ENCODE assay signal across 4 fruit fly cellular contexts in genomic region chrX:10535912-10536629, dm6.
TF ChIP-seq lines count a peak whose summit lies in the region.

No protein-coding gene starts in this region.

- no peak for TF ChIP-seq CTCF in whole organism, embryonic (GFP tag; optimal IDR thresholded peaks at IDR 0.05; lab: Kevin White, UChicago)

TF ChIP-seq in whole organism, adult, 20 proteins besides CTCF, POLR2A, EP300 and RAD21:
- TF ChIP-seq tj (GFP tag; optimal IDR thresholded peaks at IDR 0.05; lab: Kevin White, UChicago), result peak; percentile 85
- TF ChIP-seq CG11617 (GFP tag; optimal IDR thresholded peaks at IDR 0.05; lab: Kevin White, UChicago), result no peak
- no peak for TF ChIP-seq toe (GFP tag; optimal IDR thresholded peaks at IDR 0.05; lab: Kevin White, UChicago)

TF ChIP-seq in whole organism, embryonic, 481 proteins besides CTCF, POLR2A, EP300 and RAD21 (continues in another document):
- TF ChIP-seq Drgx (GFP tag; IDR thresholded peaks at IDR 0.05; lab: Robert Waterston, UW) (peak; percentile 43; the same call in 1 of the 2 replicates), Sox100B (GFP tag; optimal IDR thresholded peaks at IDR 0.05; lab: Kevin White, UChicago) (peak; percentile 12), CG2712 (tag; optimal IDR thresholded peaks at IDR 0.05; lab: Kevin White, UChicago) (peak; percentile 39), CG12659 (GFP tag; optimal IDR thresholded peaks at IDR 0.05; lab: Kevin White, UChicago) (no peak), CG6854 (GFP tag; optimal IDR thresholded peaks at IDR 0.05; lab: Kevin White, UChicago) (no peak), CG17361 (GFP tag; IDR thresholded peaks at IDR 0.05; lab: Robert Waterston, UW) (peak; percentile 42; the same call in 1 of the 3 replicates), Mes4 (GFP tag; optimal IDR thresholded peaks at IDR 0.05; lab: Kevin White, UChicago) (no peak), CG8359 (GFP tag; optimal IDR thresholded peaks at IDR 0.05; lab: Kevin White, UChicago; ENCODE audit: borderline replicate concordance) (no peak), Hsf (GFP tag; optimal IDR thresholded peaks at IDR 0.05; lab: Kevin White, UChicago) (no peak), CG18619 (GFP tag; optimal IDR thresholded peaks at IDR 0.05; lab: Kevin White, UChicago) (no peak), Eip74EF (GFP tag; optimal IDR thresholded peaks at IDR 0.05; lab: Kevin White, UChicago) (peak in 1 of 2 experiments; percentile 17), CG10654 (GFP tag; optimal IDR thresholded peaks at IDR 0.05; lab: Kevin White, UChicago) (no peak), Blimp-1 (GFP tag; optimal IDR thresholded peaks at IDR 0.05; lab: Kevin White, UChicago) (peak; percentile 13), otp (GFP tag; IDR thresholded peaks at IDR 0.05; lab: Robert Waterston, UW) (no peak), CG18262 (tag; optimal IDR thresholded peaks at IDR 0.05; lab: Kevin White, UChicago) (peak; percentile 34), Optix (GFP tag; IDR thresholded peaks at IDR 0.05; lab: Robert Waterston, UW) (no peak), Atf-2 (GFP tag; optimal IDR thresholded peaks at IDR 0.05; lab: Kevin White, UChicago) (no peak), Hr51 (GFP tag; optimal IDR thresholded peaks at IDR 0.05; lab: Kevin White, UChicago) (peak in 1 of 2 experiments; percentile 21), gem (tag; optimal IDR thresholded peaks at IDR 0.05; lab: Kevin White, UChicago) (peak; percentile 38), CG7839 (tag; optimal IDR thresholded peaks at IDR 0.05; lab: Kevin White, UChicago) (peak; percentile 36), phol (tag; optimal IDR thresholded peaks at IDR 0.05; lab: Kevin White, UChicago) (peak; percentile 12), nom (GFP tag; optimal IDR thresholded peaks at IDR 0.05; lab: Kevin White, UChicago) (peak; percentile 12), nmo (GFP tag; optimal IDR thresholded peaks at IDR 0.05; lab: Kevin White, UChicago) (peak; percentile 42), lov (optimal IDR thresholded peaks at IDR 0.05; lab: Kevin White, UChicago) (no peak), lov (GFP tag; IDR thresholded peaks at IDR 0.05; lab: Robert Waterston, UW) (no peak), CG11504 (tag; optimal IDR thresholded peaks at IDR 0.05; lab: Kevin White, UChicago) (peak; percentile 44), unpg (GFP tag; optimal IDR thresholded peaks at IDR 0.05; lab: Kevin White, UChicago) (peak; percentile 25), dmrt11E (tag; optimal IDR thresholded peaks at IDR 0.05; lab: Kevin White, UChicago) (no peak), Atf6 (GFP tag; IDR thresholded peaks at IDR 0.05; lab: Robert Waterston, UW) (no peak)

TF ChIP-seq in whole organism, prepupa, 60 proteins besides CTCF, POLR2A, EP300 and RAD21 (continues in another document):
- TF ChIP-seq cyc (GFP tag; optimal IDR thresholded peaks at IDR 0.05; lab: Kevin White, UChicago), result no peak
- no peak for TF ChIP-seq Hr39 (GFP tag; optimal IDR thresholded peaks at IDR 0.05; lab: Kevin White, UChicago)
- no peak for TF ChIP-seq fd85E (GFP tag; optimal IDR thresholded peaks at IDR 0.05; lab: Kevin White, UChicago)
- no peak for TF ChIP-seq Eip93F (GFP tag; optimal IDR thresholded peaks at IDR 0.05; lab: Kevin White, UChicago)
- no peak for TF ChIP-seq CG11294 (GFP tag; IDR thresholded peaks at IDR 0.05; lab: Robert Waterston, UW)
- TF ChIP-seq eg (GFP tag; IDR thresholded peaks at IDR 0.05; lab: Robert Waterston, UW), result peak; percentile 58; the same call in 2 of the 3 replicates
- TF ChIP-seq Smox (GFP tag; optimal IDR thresholded peaks at IDR 0.05; lab: Kevin White, UChicago), result no peak
- TF ChIP-seq spab (GFP tag; optimal IDR thresholded peaks at IDR 0.05; lab: Kevin White, UChicago), result no peak
- TF ChIP-seq CG6854 (GFP tag; optimal IDR thresholded peaks at IDR 0.05; lab: Kevin White, UChicago), result no peak
- no peak for TF ChIP-seq CG7368 (GFP tag; optimal IDR thresholded peaks at IDR 0.05; lab: Kevin White, UChicago)
- peak; percentile 45 for TF ChIP-seq CG4318 (GFP tag; optimal IDR thresholded peaks at IDR 0.05; lab: Kevin White, UChicago)
- TF ChIP-seq pdm3 (GFP tag; optimal IDR thresholded peaks at IDR 0.05; lab: Kevin White, UChicago), result no peak
- TF ChIP-seq dac (GFP tag; optimal IDR thresholded peaks at IDR 0.05; lab: Kevin White, UChicago), result no peak
- no peak for TF ChIP-seq Hr38 (GFP tag; optimal IDR thresholded peaks at IDR 0.05; lab: Kevin White, UChicago)
- TF ChIP-seq CG10631 (GFP tag; optimal IDR thresholded peaks at IDR 0.05; lab: Kevin White, UChicago), result no peak
- TF ChIP-seq acj6 (GFP tag; optimal IDR thresholded peaks at IDR 0.05; lab: Kevin White, UChicago), result peak; percentile 1
- TF ChIP-seq Ets96B (tag; optimal IDR thresholded peaks at IDR 0.05; lab: Kevin White, UChicago), result no peak
- TF ChIP-seq Sox15 (GFP tag; optimal IDR thresholded peaks at IDR 0.05; lab: Kevin White, UChicago), result no peak
- no peak for TF ChIP-seq achi (GFP tag; optimal IDR thresholded peaks at IDR 0.05; lab: Kevin White, UChicago)
- no peak for TF ChIP-seq CG3919 (GFP tag; optimal IDR thresholded peaks at IDR 0.05; lab: Kevin White, UChicago)
- peak; percentile 62; the same call in 2 of the 3 replicates for TF ChIP-seq CG6163 (GFP tag; IDR thresholded peaks at IDR 0.05; lab: Robert Waterston, UW)
- no peak for TF ChIP-seq CG34406 (GFP tag; optimal IDR thresholded peaks at IDR 0.05; lab: Kevin White, UChicago)
- TF ChIP-seq esn (GFP tag; optimal IDR thresholded peaks at IDR 0.05; lab: Kevin White, UChicago), result no peak
- TF ChIP-seq CG6808 (GFP tag; optimal IDR thresholded peaks at IDR 0.05; lab: Kevin White, UChicago), result peak; percentile 29
- TF ChIP-seq salr (GFP tag; optimal IDR thresholded peaks at IDR 0.05; lab: Kevin White, UChicago), result peak in 1 of 2 experiments; percentile 1
- peak; percentile 70 for TF ChIP-seq CG8119 (GFP tag; IDR thresholded peaks at IDR 0.05; lab: Robert Waterston, UW)
- no peak for TF ChIP-seq Eip75B (GFP tag; optimal IDR thresholded peaks at IDR 0.05; lab: Kevin White, UChicago)
- TF ChIP-seq CG11902 (GFP tag; optimal IDR thresholded peaks at IDR 0.05; lab: Kevin White, UChicago), result no peak
- TF ChIP-seq CG6276 (GFP tag; optimal IDR thresholded peaks at IDR 0.05; lab: Kevin White, UChicago), result peak; percentile 33
- peak; percentile 68 for TF ChIP-seq Eip78C (GFP tag; lab: Kevin White, UChicago)
- TF ChIP-seq CG31627 (GFP tag; optimal IDR thresholded peaks at IDR 0.05; lab: Kevin White, UChicago), result no peak
- TF ChIP-seq CG8632 (GFP tag; optimal IDR thresholded peaks at IDR 0.05; lab: Kevin White, UChicago), result no peak
- peak; percentile 68 for TF ChIP-seq Hr4 (GFP tag; optimal IDR thresholded peaks at IDR 0.05; lab: Kevin White, UChicago)

TF ChIP-seq in whole organism, pupa, 21 proteins besides CTCF, POLR2A, EP300 and RAD21:
- TF ChIP-seq CG4496 (GFP tag; IDR thresholded peaks at IDR 0.05; lab: Robert Waterston, UW) (peak; percentile 78; the same call in 2 of the 3 replicates), Pif1B (GFP tag; optimal IDR thresholded peaks at IDR 0.05; lab: Kevin White, UChicago) (peak; percentile 31), gl (tag; optimal IDR thresholded peaks at IDR 0.05; lab: Kevin White, UChicago) (peak; percentile 33), CG10348 (GFP tag; IDR thresholded peaks at IDR 0.05; lab: Robert Waterston, UW) (no peak), D1 (tag; optimal IDR thresholded peaks at IDR 0.05; lab: Kevin White, UChicago) (no peak), CG17806 (tag; optimal IDR thresholded peaks at IDR 0.05; lab: Kevin White, UChicago) (no peak), CG14655 (GFP tag; optimal IDR thresholded peaks at IDR 0.05; lab: Kevin White, UChicago) (peak; percentile 2), Snoo (tag; optimal IDR thresholded peaks at IDR 0.05; lab: Kevin White, UChicago) (no peak), CG8159 (tag; optimal IDR thresholded peaks at IDR 0.05; lab: Kevin White, UChicago) (no peak), fd96Ca (GFP tag; IDR thresholded peaks at IDR 0.05; lab: Robert Waterston, UW) (peak; percentile 50; the same call in 1 of the 3 replicates), rn (GFP tag; IDR thresholded peaks at IDR 0.05; lab: Robert Waterston, UW) (no peak), Pif1A (GFP tag; optimal IDR thresholded peaks at IDR 0.05; lab: Kevin White, UChicago) (peak; percentile 23), CG32121 (GFP tag; IDR thresholded peaks at IDR 0.05; lab: Robert Waterston, UW) (peak; percentile 80), Ets98B (GFP tag; IDR thresholded peaks at IDR 0.05; lab: Robert Waterston, UW) (peak; percentile 41), EcR (GFP tag; optimal IDR thresholded peaks at IDR 0.05; lab: Kevin White, UChicago) (peak; percentile 23), CG8301 (tag; optimal IDR thresholded peaks at IDR 0.05; lab: Kevin White, UChicago) (no peak), CG34367 (tag; optimal IDR thresholded peaks at IDR 0.05; lab: Kevin White, UChicago) (no peak), CG9948 (tag; optimal IDR thresholded peaks at IDR 0.05; lab: Kevin White, UChicago) (no peak), CG13204 (GFP tag; optimal IDR thresholded peaks at IDR 0.05; lab: Kevin White, UChicago) (no peak), CG12605 (GFP tag; IDR thresholded peaks at IDR 0.05; lab: Robert Waterston, UW) (peak; percentile 67), CG15710 (tag; optimal IDR thresholded peaks at IDR 0.05; lab: Kevin White, UChicago) (no peak)
